Worm (Caenorhabditis elegans) whole organism, L4 larva: ENCODE measurements around the gene irld-42.
A peak's percentile ranks its signal among the peaks of the same experiment; 100 is the strongest.
"Not testable (repeated sequence)": the region's sequence is repeated elsewhere in the genome, so short reads cannot be mapped to it uniquely, and the experiment has no call there.

ENCODE experiments used
- F26F4.8 ChIP-seq: fragments of 200-800 bp; sonication (Bioruptor generic); conservative IDR thresholded peaks from 2 replicates; pipeline ENCODE4 v1.3.6; 2022; ENCODE audit warnings: missing genetic modification characterization, missing compliant biosample characterization
- F37D6.2 ChIP-seq: sonication (generic microtip); optimal IDR thresholded peaks from 2 replicates; lab custom pipeline; 2016; ENCODE audit warnings: mild to moderate bottlenecking, missing genetic modification characterization, missing compliant biosample characterization
- F44E2.7 ChIP-seq: fragments of 200-800 bp; sonication (Bioruptor generic); IDR thresholded peaks from 2 replicates; pipeline ENCODE4 v2.1.2; 2022; ENCODE audit warnings: missing genetic modification characterization, missing compliant biosample characterization
- F49E8.2 ChIP-seq: sonication (generic microtip); optimal IDR thresholded peaks from 2 replicates; lab custom pipeline; 2016; ENCODE audit warnings: missing compliant biosample characterization, mild to moderate bottlenecking, missing genetic modification characterization, borderline replicate concordance
- R02D3.7 ChIP-seq: fragments of 150-350 bp; sonication (generic microtip); optimal IDR thresholded peaks from 3 replicates; lab custom pipeline; 2014; ENCODE audit warnings: missing biosample characterization, missing genetic modification characterization
- T26A8.4 ChIP-seq: fragments of 200-800 bp; sonication (Bioruptor generic); IDR thresholded peaks from 2 replicates; pipeline ENCODE4 v1.3.6; 2022; ENCODE audit warnings: missing genetic modification characterization, missing compliant biosample characterization
- Y105C5A.15 ChIP-seq: fragments of 200-800 bp; sonication (Bioruptor generic); IDR thresholded peaks from 2 replicates; pipeline ENCODE4 v1.3.6; 2022; ENCODE audit warnings: missing genetic modification characterization, missing compliant biosample characterization
- Y48G9A.11 ChIP-seq: fragments of 200-800 bp; sonication (Bioruptor generic); IDR thresholded peaks from 2 replicates; pipeline ENCODE4 v1.3.6; 2022; ENCODE audit warnings: missing genetic modification reagents, missing genetic modification characterization, missing compliant biosample characterization
- aha-1 ChIP-seq: fragments of 150-350 bp; peaks from one replicate; lab custom pipeline; 2014; ENCODE audit warnings: missing biosample characterization, missing genetic modification characterization
- ctbp-1 ChIP-seq: fragments of 200-800 bp; sonication (Bioruptor generic); IDR thresholded peaks from 2 replicates; pipeline ENCODE4 v1.3.6; 2022; ENCODE audit warnings: missing genetic modification reagents, missing genetic modification characterization, missing compliant biosample characterization
- dmd-8 ChIP-seq: fragments of 200-800 bp; sonication (Bioruptor generic); IDR thresholded peaks from 2 replicates; pipeline ENCODE4 v1.3.6; 2022; ENCODE audit warnings: missing genetic modification characterization, missing compliant biosample characterization
- duxl-1 ChIP-seq: sonication (generic microtip); optimal IDR thresholded peaks from 2 replicates; lab custom pipeline; 2016; ENCODE audit warnings: mild to moderate bottlenecking, missing genetic modification characterization, moderate library complexity, missing compliant biosample characterization; ENCODE audit not compliant: poor library complexity
- dve-1 ChIP-seq: sonication (generic microtip); optimal IDR thresholded peaks from 2 replicates; lab custom pipeline; 2017; ENCODE audit warnings: antibody characterized with exemption, mild to moderate bottlenecking, missing genetic modification characterization, missing compliant biosample characterization; ENCODE audit not compliant: insufficient read depth
- egl-43 ChIP-seq: fragments of 200-800 bp; sonication (Bioruptor generic); IDR thresholded peaks from 2 replicates; pipeline ENCODE4 v1.3.6; 2022; ENCODE audit warnings: missing genetic modification reagents, missing genetic modification characterization, missing compliant biosample characterization
- fkh-10 ChIP-seq: fragments of 150-350 bp; optimal IDR thresholded peaks from 2 replicates; lab custom pipeline; 2014; ENCODE audit warnings: missing biosample characterization, missing genetic modification reagents, missing genetic modification characterization
- hlh-30 ChIP-seq: sonication (generic microtip); optimal IDR thresholded peaks from 2 replicates; lab custom pipeline; 2017; ENCODE audit warnings: antibody characterized with exemption, mild to moderate bottlenecking, missing genetic modification characterization, missing compliant biosample characterization; ENCODE audit not compliant: insufficient read depth
- jun-1 ChIP-seq: fragments of 150-350 bp; optimal IDR thresholded peaks from 2 replicates; lab custom pipeline; 2014; ENCODE audit warnings: missing biosample characterization, missing genetic modification reagents, missing genetic modification characterization
- lsy-2 ChIP-seq, 2 experiments: fragments of 150-350 bp in 1 of 2; sonication (generic microtip) in 1 of 2; optimal IDR thresholded peaks; 2 replicates each; lab custom pipeline; 2014 to 2017; ENCODE audit warnings: missing biosample characterization in 2 of 2, missing genetic modification characterization in 2 of 2
- mdl-1 ChIP-seq, 2 experiments: fragments of 150-350 bp in 1 of 2; sonication (generic microtip) in 1 of 2; optimal IDR thresholded peaks; 2 replicates each; lab custom pipeline; 2014 to 2017; ENCODE audit warnings: missing biosample characterization in 2 of 2, missing genetic modification characterization in 2 of 2
- mxl-3 ChIP-seq: fragments of 200-800 bp; sonication (Bioruptor generic); optimal IDR thresholded peaks from 2 replicates; lab custom pipeline; 2018; ENCODE audit warnings: mild to moderate bottlenecking, missing genetic modification characterization, missing compliant biosample characterization
- nhr-111 ChIP-seq: fragments of 200-800 bp; sonication (Bioruptor generic); optimal IDR thresholded peaks from 2 replicates; lab custom pipeline; 2018; ENCODE audit warnings: mild to moderate bottlenecking, missing genetic modification characterization, missing compliant biosample characterization
- nhr-28 ChIP-seq: fragments of 150-350 bp; optimal IDR thresholded peaks from 2 replicates; lab custom pipeline; 2014; ENCODE audit warnings: missing biosample characterization, missing genetic modification characterization
- nhr-42 ChIP-seq: fragments of 200-800 bp; sonication (Bioruptor generic); IDR thresholded peaks from 2 replicates; pipeline ENCODE4 v1.3.6; 2022; ENCODE audit warnings: missing genetic modification characterization, missing compliant biosample characterization
- nhr-48 ChIP-seq: sonication (generic microtip); optimal IDR thresholded peaks from 2 replicates; lab custom pipeline; 2016; ENCODE audit warnings: mild to moderate bottlenecking, missing genetic modification characterization, missing compliant biosample characterization
- rbr-2 ChIP-seq: sonication (generic microtip); optimal IDR thresholded peaks from 2 replicates; lab custom pipeline; 2016; ENCODE audit warnings: missing genotype, missing genetic modification characterization, missing compliant biosample characterization
- saeg-2 ChIP-seq: fragments of 200-800 bp; sonication (Bioruptor generic); IDR thresholded peaks from 2 replicates; pipeline ENCODE4 v1.3.6; 2022; ENCODE audit warnings: missing genetic modification reagents, missing genetic modification characterization, missing compliant biosample characterization
- set-16 ChIP-seq: fragments of 200-800 bp; sonication (Bioruptor generic); IDR thresholded peaks from 2 replicates; pipeline ENCODE4 v1.3.6; 2022; ENCODE audit warnings: missing genetic modification reagents, missing genetic modification characterization, missing compliant biosample characterization
- skn-1 ChIP-seq: fragments of 150-350 bp; optimal IDR thresholded peaks from 2 replicates; lab custom pipeline; 2014; ENCODE audit warnings: missing biosample characterization, missing genetic modification characterization
- snpc-4 ChIP-seq: fragments of 150-350 bp; optimal IDR thresholded peaks from 2 replicates; lab custom pipeline; 2014; ENCODE audit warnings: missing biosample characterization, missing genetic modification characterization
- spr-1 ChIP-seq: sonication (generic microtip); optimal IDR thresholded peaks from 2 replicates; lab custom pipeline; 2016; ENCODE audit warnings: mild to moderate bottlenecking, missing genetic modification characterization, missing compliant biosample characterization
- zfp-2 ChIP-seq: sonication (generic microtip); optimal IDR thresholded peaks from 2 replicates; lab custom pipeline; 2016; ENCODE audit warnings: mild to moderate bottlenecking, missing genetic modification characterization, missing compliant biosample characterization
- zfp-3 ChIP-seq: fragments of 200-800 bp; sonication (Bioruptor generic); conservative IDR thresholded peaks from 2 replicates; pipeline ENCODE4 v1.3.6; 2022; ENCODE audit warnings: missing genetic modification reagents, missing genetic modification characterization, missing compliant biosample characterization

irld-42 gene

ce11 chrV:1682279-1682678, 14.0 kb downstream of the irld-42 start, which contains the start of gene srh-3:
srh-3 (plus strand) TSS chrV:1682579.
- TF ChIP-seq R02D3.7 (tag; lab: Kevin White, UChicago) (no peak), F44E2.7 (GFP tag; lab: Robert Waterston, UW) (no peak), egl-43 (GFP tag; lab: Robert Waterston, UW) (no peak), fkh-10 (GFP tag; lab: Kevin White, UChicago) (no peak), F26F4.8 (GFP tag; lab: Robert Waterston, UW) (no peak), nhr-28 (no peak), lsy-2 (tag; optimal IDR thresholded peaks at IDR 0.05; lab: Kevin White, UChicago) (no peak), rbr-2 (tag; lab: Kevin White, UChicago) (no peak), Y105C5A.15 (GFP tag; lab: Robert Waterston, UW) (no peak), nhr-42 (GFP tag; lab: Robert Waterston, UW) (no peak), F37D6.2 (no peak), dve-1 (no peak)

- no peak for TF ChIP-seq zfp-3
- no peak for TF ChIP-seq lsy-2 (tag; optimal IDR thresholded peaks at IDR 0.05; lab: Kevin White, UChicago)
- no peak for TF ChIP-seq hlh-30 (tag; lab: Kevin White, UChicago)
- no peak for TF ChIP-seq nhr-111
- TF ChIP-seq saeg-2 (GFP tag; lab: Robert Waterston, UW), result no peak
- TF ChIP-seq T26A8.4 (GFP tag; lab: Robert Waterston, UW), result no peak
- TF ChIP-seq spr-1 (tag; lab: Kevin White, UChicago), result no peak
- TF ChIP-seq skn-1 (tag; lab: Kevin White, UChicago), result no peak
- TF ChIP-seq zfp-2 (tag; lab: Kevin White, UChicago), result no peak
- TF ChIP-seq nhr-48 (tag; lab: Kevin White, UChicago), result no peak
- TF ChIP-seq dmd-8 (GFP tag; lab: Robert Waterston, UW), result no peak
- TF ChIP-seq aha-1 (tag; lab: Kevin White, UChicago), result no peak
- TF ChIP-seq jun-1, result no peak
- no peak for TF ChIP-seq snpc-4
- no peak for TF ChIP-seq duxl-1 (tag; lab: Kevin White, UChicago)
These were observed 17.0 kb downstream of the irld-42 start, which contains the start of gene srh-5 for ce11 chrV:1685328-1685727. srh-5 (plus strand) TSS chrV:1685628.

ce11 chrV:1692494-1692893, 24.2 kb downstream of the irld-42 start, which contains the start of gene Y46H3C.5:
Y46H3C.5 (minus strand) TSS chrV:1692495.
- TF ChIP-seq mxl-3 (GFP tag; lab: Kevin White, UChicago); mdl-1 (tag; optimal IDR thresholded peaks at IDR 0.05; lab: Kevin White, UChicago); ctbp-1: not testable (repeated sequence)

- TF ChIP-seq egl-43 (GFP tag; lab: Robert Waterston, UW), result 0 out of 2 replicates have a peak, but pooled peaks have one; percentile 41
These were observed 25.6 kb downstream of the irld-42 start, which contains the start of gene Y46H3C.7 for ce11 chrV:1693876-1694275. Y46H3C.7 (minus strand) TSS chrV:1694022.

ce11 chrV:1698400-1698799, 30.1 kb downstream of the irld-42 start:
- TF ChIP-seq set-16, result peak; percentile 88
- TF ChIP-seq F49E8.2, result no peak

ce11 chrV:1699228-1699795, 31.0 kb downstream of the irld-42 start:
- TF ChIP-seq set-16 (peak; percentile 93), Y48G9A.11 (no peak), dmd-8 (GFP tag; lab: Robert Waterston, UW) (peak; percentile 43; the same call in 1 of the 2 replicates)
